Worm (Caenorhabditis elegans) whole organism, L1 larva: ENCODE measurements around the gene srxa-7.
"Not testable (repeated sequence)": the region's sequence is repeated elsewhere in the genome, so short reads cannot be mapped to it uniquely, and the experiment has no call there.

Source experiments
- egl-27 ChIP-seq, 2 experiments: fragments of 150-350 bp in 1 of 2; sonication (generic microtip); optimal IDR thresholded peaks; 3 replicates each; lab custom pipeline; 2017 to 2018; ENCODE audit warnings: missing biosample characterization in 2 of 2, missing genetic modification characterization in 2 of 2, missing genetic modification reagents in 2 of 2
- fos-1 ChIP-seq: fragments of 150-350 bp; optimal IDR thresholded peaks from 2 replicates; lab custom pipeline; 2014; ENCODE audit warnings: missing biosample characterization, missing genetic modification characterization
- irx-1 ChIP-seq: sonication (generic microtip); optimal IDR thresholded peaks from 2 replicates; lab custom pipeline; 2016; ENCODE audit warnings: missing genetic modification characterization, missing compliant biosample characterization
- lin-15B ChIP-seq: fragments of 150-350 bp; sonication (generic microtip); optimal IDR thresholded peaks from 3 replicates; lab custom pipeline; 2014; ENCODE audit warnings: missing biosample characterization, missing genetic modification characterization
- lsy-2 ChIP-seq, 2 experiments: fragments of 150-350 bp; optimal IDR thresholded peaks; 2 replicates each; lab custom pipeline; 2014; ENCODE audit warnings: missing biosample characterization in 2 of 2, missing genetic modification characterization in 2 of 2
- mep-1 ChIP-seq: fragments of 150-350 bp; optimal IDR thresholded peaks from 2 replicates; lab custom pipeline; 2014; ENCODE audit warnings: missing biosample characterization, missing genetic modification characterization
- nhr-11 ChIP-seq: fragments of 150-350 bp; optimal IDR thresholded peaks from 2 replicates; lab custom pipeline; 2014; ENCODE audit warnings: missing biosample characterization, missing genetic modification characterization
- nhr-12 ChIP-seq: sonication (generic microtip); optimal IDR thresholded peaks from 2 replicates; lab custom pipeline; 2017; ENCODE audit warnings: missing biosample characterization, missing genetic modification characterization
- nhr-237 ChIP-seq: fragments of 150-350 bp; optimal IDR thresholded peaks from 2 replicates; lab custom pipeline; 2014; ENCODE audit warnings: missing biosample characterization, missing genetic modification characterization
- nhr-28 ChIP-seq: fragments of 150-350 bp; optimal IDR thresholded peaks from 2 replicates; lab custom pipeline; 2014; ENCODE audit warnings: missing biosample characterization, missing genetic modification characterization
- nhr-71 ChIP-seq: sonication (generic microtip); optimal IDR thresholded peaks from 2 replicates; lab custom pipeline; 2016; ENCODE audit warnings: mild to moderate bottlenecking, missing genetic modification characterization, moderate library complexity, missing compliant biosample characterization
- nhr-90 ChIP-seq: sonication (generic microtip); optimal IDR thresholded peaks from 2 replicates; lab custom pipeline; 2016; ENCODE audit warnings: mild to moderate bottlenecking, missing genetic modification characterization, missing compliant biosample characterization; ENCODE audit not compliant: poor library complexity
- swsn-7 ChIP-seq: sonication (generic microtip); optimal IDR thresholded peaks from 2 replicates; lab custom pipeline; 2016; ENCODE audit warnings: missing genetic modification characterization, missing compliant biosample characterization
- tbx-2 ChIP-seq: sonication (generic microtip); optimal IDR thresholded peaks from 2 replicates; lab custom pipeline; 2016; ENCODE audit warnings: missing genetic modification characterization, missing compliant biosample characterization

ce11 chrV:16341497-16342257, 34.3 kb downstream of the srxa-7 start:
- TF ChIP-seq nhr-28 (tag; lab: Kevin White, UChicago); fos-1 (tag; lab: Kevin White, UChicago); swsn-7 (tag; lab: Kevin White, UChicago); nhr-90; lsy-2 (tag; optimal IDR thresholded peaks at IDR 0.05; lab: Kevin White, UChicago); lin-15B (tag; lab: Kevin White, UChicago); egl-27 (tag; optimal IDR thresholded peaks at IDR 0.05; lab: Kevin White, UChicago); mep-1 (tag; lab: Kevin White, UChicago); nhr-237 (tag; lab: Kevin White, UChicago); nhr-11; nhr-12 (tag; lab: Kevin White, UChicago); nhr-71; irx-1 (tag; lab: Kevin White, UChicago); tbx-2 (tag; lab: Kevin White, UChicago): not testable (repeated sequence)
